Worm (Caenorhabditis elegans) whole organism, young adult: ENCODE data around the gene trap-2.

Source experiments
- K12H6.12 ChIP-seq: fragments of 200-800 bp; sonication (Bioruptor generic); optimal IDR thresholded peaks from 2 replicates; lab custom pipeline; 2018; ENCODE audit warnings: mild to moderate bottlenecking, missing genetic modification characterization, missing compliant biosample characterization
- attf-6 ChIP-seq: fragments of 200-800 bp; sonication (Bioruptor generic); IDR thresholded peaks from 2 replicates; pipeline ENCODE4 v1.3.6; 2022; ENCODE audit warnings: missing genetic modification reagents, missing genetic modification characterization, missing compliant biosample characterization
- die-1 ChIP-seq: sonication (generic microtip); optimal IDR thresholded peaks from 2 replicates; lab custom pipeline; 2016; ENCODE audit warnings: missing genotype, mild to moderate bottlenecking, missing genetic modification characterization, missing compliant biosample characterization
- dox-1 ChIP-seq: fragments of 200-800 bp; sonication (Bioruptor generic); IDR thresholded peaks from 2 replicates; pipeline ENCODE4 v1.3.6; 2022; ENCODE audit warnings: missing genetic modification reagents, missing genetic modification characterization, missing compliant biosample characterization
- let-526 ChIP-seq: fragments of 200-800 bp; sonication (Bioruptor generic); IDR thresholded peaks from 2 replicates; pipeline ENCODE4 v1.3.6; 2022; ENCODE audit warnings: missing genetic modification reagents, missing genetic modification characterization, missing compliant biosample characterization
- mcd-1 ChIP-seq: fragments of 200-800 bp; sonication (Bioruptor generic); IDR thresholded peaks from 2 replicates; pipeline ENCODE4 v1.3.6; 2022; ENCODE audit warnings: missing genetic modification reagents, missing genetic modification characterization, missing compliant biosample characterization
- mes-4 ChIP-seq: sonication (generic microtip); optimal IDR thresholded peaks from 2 replicates; lab custom pipeline; 2016; ENCODE audit warnings: missing genotype, missing genetic modification characterization, missing compliant biosample characterization
- nfya-1 ChIP-seq: sonication (generic microtip); optimal IDR thresholded peaks from 2 replicates; lab custom pipeline; 2017; ENCODE audit warnings: antibody characterized with exemption, missing compliant biosample characterization, missing genetic modification characterization, borderline replicate concordance; ENCODE audit not compliant: insufficient read depth
- snpc-3.4 ChIP-seq: sonication (generic microtip); optimal IDR thresholded peaks from 2 replicates; lab custom pipeline; 2017; ENCODE audit warnings: missing genetic modification characterization, mild to moderate bottlenecking, missing compliant biosample characterization, antibody characterized with exemption, moderate library complexity, missing genotype, missing genetic modification reagents
- snpc-4 ChIP-seq, 5 experiments: fragments of 150-350 bp in 1 of 5; sonication (generic microtip) in 4 of 5; optimal IDR thresholded peaks; 2 replicates each; lab custom pipeline; 2014 to 2018; ENCODE audit warnings: missing genetic modification characterization in 5 of 5, missing biosample characterization in 3 of 5, antibody characterized with exemption in 2 of 5, mild to moderate bottlenecking in 2 of 5, missing compliant biosample characterization in 2 of 5, missing genotype in 2 of 5, moderate library complexity in 2 of 5, missing genetic modification reagents in 1 of 5

ce11 chrX:729062-729461, 38.8 kb downstream of the trap-2 start:
- TF ChIP-seq nfya-1 (tag; lab: Kevin White, UChicago) (no peak), mcd-1 (no peak), attf-6 (GFP tag; lab: Robert Waterston, UW) (no peak), K12H6.12 (no peak), let-526 (GFP tag; lab: Robert Waterston, UW) (no peak), mes-4 (tag; lab: Kevin White, UChicago) (no peak), snpc-4 (GFP tag; optimal IDR thresholded peaks at IDR 0.05; lab: Kevin White, UChicago) (no peak), snpc-4 (tag; optimal IDR thresholded peaks at IDR 0.05; lab: Kevin White, UChicago) (no peak), die-1 (tag; lab: Kevin White, UChicago) (no peak), snpc-3.4 (tag; lab: Kevin White, UChicago) (no peak), dox-1 (no peak)
